Worm (Caenorhabditis elegans): ENCODE measurements around the gene srx-56.

DNA sequence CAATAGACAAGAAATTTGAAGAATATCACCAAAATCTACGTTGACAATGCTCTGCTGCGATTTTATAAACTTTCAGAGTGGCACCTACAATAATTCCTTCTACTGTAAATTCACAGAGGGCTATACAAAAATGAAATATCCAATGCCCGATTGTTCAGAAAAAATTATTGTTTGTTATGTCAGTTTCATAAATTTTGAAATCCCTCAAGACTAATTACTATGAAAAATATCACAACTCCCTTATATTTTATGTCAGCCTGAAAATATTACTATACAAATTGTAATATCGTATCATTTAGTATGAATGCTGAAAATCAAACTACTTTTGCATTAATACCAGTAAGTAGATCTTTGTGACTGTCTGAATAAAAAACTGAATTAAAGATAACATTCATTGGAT lies 26.4 kb downstream of the srx-56 start, which contains the start of gene srx-60:
- no peak for TF ChIP-seq ztf-28 (GFP tag; IDR thresholded peaks at IDR 0.05)
- no peak for TF ChIP-seq ama-1 (optimal IDR thresholded peaks at IDR 0.05)
- no peak for TF ChIP-seq ama-1 (GFP tag; optimal IDR thresholded peaks at IDR 0.05)
- TF ChIP-seq unc-62 (GFP tag; optimal IDR thresholded peaks at IDR 0.05): no peak
- TF ChIP-seq nhr-90 (tag; optimal IDR thresholded peaks at IDR 0.05): no peak
- TF ChIP-seq cebp-1 (GFP tag; IDR thresholded peaks at IDR 0.05): no peak
- no peak for TF ChIP-seq cebp-1 (tag; optimal IDR thresholded peaks at IDR 0.05)
- no peak for TF ChIP-seq Y79H2A.3 (GFP tag; conservative IDR thresholded peaks at IDR 0.05)
- TF ChIP-seq hrde-1 (tag; optimal IDR thresholded peaks at IDR 0.05; ENCODE audit: borderline replicate concordance): no peak
- no peak for TF ChIP-seq madf-8 (GFP tag; conservative IDR thresholded peaks at IDR 0.05)
- TF ChIP-seq him-1 (tag; optimal IDR thresholded peaks at IDR 0.05): no peak
- TF ChIP-seq ekl-4 (GFP tag; IDR thresholded peaks at IDR 0.05): no peak
- no peak for TF ChIP-seq hsf-1 (GFP tag; IDR thresholded peaks at IDR 0.05)
- no peak for TF ChIP-seq ztf-6 (GFP tag; IDR thresholded peaks at IDR 0.05)
- TF ChIP-seq ets-4 (GFP tag; optimal IDR thresholded peaks at IDR 0.05): no peak

All from whole organism, young adult.